Fruit fly (Drosophila melanogaster): ENCODE results near the gene MnM.

Gene MnM

dm6 chr3L:3164951-3165350 lies 13.4 kb downstream of the MnM start, which contains the start of gene CG32280 (continued):
- peak; percentile 4 for TF ChIP-seq CG17186 (GFP tag; optimal IDR thresholded peaks at IDR 0.05)
- peak; percentile 82 for TF ChIP-seq sd (tag; optimal IDR thresholded peaks at IDR 0.05)
- TF ChIP-seq Sin3A (optimal IDR thresholded peaks at IDR 0.05): peak; percentile 41
- no peak for TF ChIP-seq CG15011 (GFP tag; optimal IDR thresholded peaks at IDR 0.05)
- peak; percentile 69 for TF ChIP-seq pfk (GFP tag; optimal IDR thresholded peaks at IDR 0.05)
- peak; percentile 6 for TF ChIP-seq CG30403 (GFP tag; optimal IDR thresholded peaks at IDR 0.05)
- peak; percentile 61 for TF ChIP-seq gro (GFP tag; optimal IDR thresholded peaks at IDR 0.05)
- peak; percentile 69 for TF ChIP-seq HLHmδ (GFP tag; optimal IDR thresholded peaks at IDR 0.05)
- no peak for TF ChIP-seq CG31224 (GFP tag; IDR thresholded peaks at IDR 0.05)
- TF ChIP-seq CG4707 (GFP tag; optimal IDR thresholded peaks at IDR 0.05): no peak
- TF ChIP-seq ro (GFP tag; IDR thresholded peaks at IDR 0.05): no peak
- TF ChIP-seq gsb (GFP tag; IDR thresholded peaks at IDR 0.05): no peak
- TF ChIP-seq sens-2 (GFP tag; IDR thresholded peaks at IDR 0.05): no peak
- TF ChIP-seq ftz-f1 (GFP tag; optimal IDR thresholded peaks at IDR 0.05): no peak
- TF ChIP-seq salm (tag; optimal IDR thresholded peaks at IDR 0.05): no peak
- TF ChIP-seq dimm (GFP tag; IDR thresholded peaks at IDR 0.05): no peak
- peak; percentile 58 for TF ChIP-seq nerfin-1 (tag; optimal IDR thresholded peaks at IDR 0.05)
- no peak for TF ChIP-seq CG10431 (GFP tag; optimal IDR thresholded peaks at IDR 0.05)
- no peak for TF ChIP-seq CG16815 (GFP tag; optimal IDR thresholded peaks at IDR 0.05)
- TF ChIP-seq hb (GFP tag; IDR thresholded peaks at IDR 0.05; ENCODE audit: partially characterized antibody): peak; percentile 73
- no peak for TF ChIP-seq h (optimal IDR thresholded peaks at IDR 0.05)
- TF ChIP-seq CG31388 (GFP tag; optimal IDR thresholded peaks at IDR 0.05): no peak
- TF ChIP-seq z (GFP tag; IDR thresholded peaks at IDR 0.05): no peak
- no peak for TF ChIP-seq CG9876 (GFP tag; optimal IDR thresholded peaks at IDR 0.05)
- peak; percentile 29 for TF ChIP-seq phol (tag; optimal IDR thresholded peaks at IDR 0.05)
- peak; percentile 3 for TF ChIP-seq HLH54F (GFP tag; optimal IDR thresholded peaks at IDR 0.05)
- peak; percentile 50 for TF ChIP-seq caup (GFP tag; optimal IDR thresholded peaks at IDR 0.05; ENCODE audit: severe bottlenecking)
- no peak for TF ChIP-seq Hmx (GFP tag; optimal IDR thresholded peaks at IDR 0.05)
- peak; percentile 28 for TF ChIP-seq Dp (GFP tag; optimal IDR thresholded peaks at IDR 0.05)
- peak; percentile 84 for TF ChIP-seq MESR4 (GFP tag; optimal IDR thresholded peaks at IDR 0.05)
- TF ChIP-seq CG6854 (GFP tag; optimal IDR thresholded peaks at IDR 0.05): no peak
- TF ChIP-seq Dad (GFP tag; optimal IDR thresholded peaks at IDR 0.05): peak; percentile 32
- no peak for TF ChIP-seq CG2202 (tag; optimal IDR thresholded peaks at IDR 0.05)
- TF ChIP-seq CG3995 (GFP tag; optimal IDR thresholded peaks at IDR 0.05): peak; percentile 77
- no peak for TF ChIP-seq CG8478 (optimal IDR thresholded peaks at IDR 0.05)
- TF ChIP-seq exex (tag; optimal IDR thresholded peaks at IDR 0.05): no peak
- no peak for TF ChIP-seq oc (tag; optimal IDR thresholded peaks at IDR 0.05)
- peak; percentile 0 for TF ChIP-seq mirr (GFP tag; optimal IDR thresholded peaks at IDR 0.05)
- TF ChIP-seq Lim3 (GFP tag; IDR thresholded peaks at IDR 0.05): no peak
- peak; percentile 86 for TF ChIP-seq HLH4C (GFP tag; IDR thresholded peaks at IDR 0.05; ENCODE audit: partially characterized antibody)
- TF ChIP-seq row (GFP tag; IDR thresholded peaks at IDR 0.05): peak; percentile 62
- TF ChIP-seq lmd (GFP tag; IDR thresholded peaks at IDR 0.05): peak; percentile 17; the same call in 1 of the 2 replicates
- TF ChIP-seq fd3F (GFP tag; optimal IDR thresholded peaks at IDR 0.05): no peak
- peak; percentile 13 for TF ChIP-seq CG11398 (GFP tag; optimal IDR thresholded peaks at IDR 0.05)
- TF ChIP-seq crc (GFP tag; optimal IDR thresholded peaks at IDR 0.05): no peak
- peak in 1 of 3 experiments; percentile 61 for TF ChIP-seq Stat92E (GFP tag; optimal IDR thresholded peaks at IDR 0.05)
- peak; percentile 7 for TF ChIP-seq pb (GFP tag; optimal IDR thresholded peaks at IDR 0.05)
- TF ChIP-seq CG10267 (tag; optimal IDR thresholded peaks at IDR 0.05): peak; percentile 48
- TF ChIP-seq CG6272 (GFP tag; IDR thresholded peaks at IDR 0.05): 0 out of 2 replicates have a peak, but pooled peaks have one; percentile 36
- no peak for TF ChIP-seq danr (GFP tag; IDR thresholded peaks at IDR 0.05)
- TF ChIP-seq CG11723 (GFP tag; optimal IDR thresholded peaks at IDR 0.05): no peak
- no peak for TF ChIP-seq CG4328 (GFP tag; optimal IDR thresholded peaks at IDR 0.05)
